Worm (Caenorhabditis elegans) whole organism, L4/young adult: Measurements from ENCODE around the gene pgm-1.
"Not testable (repeated sequence)": the region's sequence is repeated elsewhere in the genome, so short reads cannot be mapped to it uniquely, and the experiment has no call there.

Source experiments
- W03F9.2 ChIP-seq: fragments of 150-350 bp; optimal IDR thresholded peaks from 2 replicates; lab custom pipeline; 2014; ENCODE audit warnings: missing biosample characterization, missing genetic modification characterization
- dao-5 ChIP-seq: sonication (generic microtip); optimal IDR thresholded peaks from 2 replicates; lab custom pipeline; 2016; ENCODE audit warnings: missing genotype, missing genetic modification characterization, moderate library complexity, missing compliant biosample characterization
- him-1 ChIP-seq: sonication (generic microtip); optimal IDR thresholded peaks from 2 replicates; lab custom pipeline; 2016; ENCODE audit warnings: missing genotype, missing genetic modification reagents, missing genetic modification characterization, missing compliant biosample characterization

Gene pgm-1

ce11 chrII:4888527-4889487, at the start of gene pgm-1:
Gene pgm-1, plus strand, starts transcription at chrII:4889437.
- TF ChIP-seq dao-5 (tag; lab: Kevin White, UChicago) (no peak), W03F9.2 (tag; lab: Kevin White, UChicago) (no peak), him-1 (tag; lab: Kevin White, UChicago) (no peak)

DNA sequence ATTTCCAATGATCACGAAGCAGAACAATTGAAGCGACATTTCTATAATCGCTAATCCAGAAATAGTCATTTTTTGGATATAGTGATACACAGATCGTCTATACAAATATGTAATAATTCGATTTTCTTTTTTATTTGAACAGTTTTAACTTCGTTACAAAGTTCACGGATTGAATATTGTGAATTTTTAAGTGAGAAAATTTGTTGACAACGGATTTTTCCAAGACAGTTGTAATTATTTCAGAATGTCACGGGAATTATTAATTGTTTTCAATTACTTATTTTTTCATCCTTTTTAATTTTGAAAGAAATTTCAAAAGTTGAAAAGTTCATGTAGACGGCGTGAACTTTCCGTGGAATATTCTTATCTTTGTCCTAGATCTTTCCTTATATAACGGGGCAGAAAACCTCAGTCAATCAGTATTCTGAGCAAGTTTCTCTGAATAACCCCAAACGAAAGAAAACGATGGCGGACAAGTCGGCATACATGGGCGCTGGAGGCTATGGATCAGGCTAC, 47.0 kb upstream of the pgm-1 start, which contains the start of the genes T23B7.2 and nspd-4:
Gene T23B7.2, minus strand, starts transcription at position 101 of the 516 bp plus-strand sequence.
Gene nspd-4, plus strand, starts transcription at position 466 of the 516 bp plus-strand sequence.
- not testable (repeated sequence) for TF ChIP-seq dao-5, W03F9.2, him-1 (tag; lab: Kevin White, UChicago)

DNA sequence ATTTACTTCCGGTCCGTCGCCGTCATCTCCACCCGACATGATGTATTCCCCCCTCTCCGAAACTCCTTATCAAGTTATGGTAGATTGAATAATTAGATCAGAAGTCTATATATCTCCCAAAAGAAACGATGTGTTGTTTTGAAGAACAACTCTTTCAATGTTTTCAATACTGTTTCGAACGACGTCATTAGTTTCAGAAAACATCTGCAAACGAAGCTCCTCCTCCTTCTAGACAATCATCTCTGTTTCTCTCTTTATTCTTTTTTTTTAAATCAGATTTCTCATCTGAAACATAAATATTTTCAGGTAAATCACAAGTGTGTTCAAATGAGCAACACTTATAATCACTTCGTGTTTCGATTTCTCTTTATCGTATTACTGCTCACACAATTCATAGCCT, 39.4 kb upstream of the pgm-1 start, which contains the start of gene T23B7.3:
Gene T23B7.3, plus strand, starts transcription at position 301 of the 400 bp plus-strand sequence.
- TF ChIP-seq dao-5 (tag; lab: Kevin White, UChicago) (no peak), W03F9.2 (tag; lab: Kevin White, UChicago) (no peak), him-1 (tag; lab: Kevin White, UChicago) (no peak)

ce11 chrII:4851594-4852106, 37.6 kb upstream of the pgm-1 start, which contains the start of gene dnj-9:
Gene dnj-9, plus strand, starts transcription at chrII:4852056.
- TF ChIP-seq W03F9.2 (tag; lab: Kevin White, UChicago) (peak; percentile 97), dao-5 (tag; lab: Kevin White, UChicago) (no peak), him-1 (tag; lab: Kevin White, UChicago) (peak; percentile 92)

ce11 chrII:4854761-4855160, 34.5 kb upstream of the pgm-1 start:
- no peak for TF ChIP-seq him-1 (tag; lab: Kevin White, UChicago)
- TF ChIP-seq dao-5 (tag; lab: Kevin White, UChicago), result no peak
- TF ChIP-seq W03F9.2 (tag; lab: Kevin White, UChicago), result no peak

- TF ChIP-seq him-1 (tag; lab: Kevin White, UChicago) (peak; percentile 0), W03F9.2 (tag; lab: Kevin White, UChicago) (no peak), dao-5 (tag; lab: Kevin White, UChicago) (no peak)
These were observed 33.7 kb upstream of the pgm-1 start for ce11 chrII:4855489-4855888.

DNA sequence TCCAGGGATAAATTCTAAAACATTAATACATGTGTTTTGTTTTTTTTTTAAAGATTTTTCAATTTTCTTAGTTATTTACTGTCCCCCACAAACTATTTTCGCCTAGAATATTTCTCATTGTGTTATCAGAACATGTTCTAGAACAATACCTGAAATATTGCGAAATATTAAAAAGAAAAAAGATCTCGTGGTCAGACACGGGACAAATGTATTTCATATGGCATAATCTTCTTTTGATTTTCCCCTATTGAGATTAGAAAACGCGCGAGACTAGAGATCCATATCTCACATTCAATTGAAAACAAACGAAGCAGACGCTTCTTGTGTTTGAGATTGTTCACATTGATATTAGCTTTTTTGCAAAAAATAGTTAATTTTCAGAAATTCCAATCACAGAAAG, 33.1 kb upstream of the pgm-1 start:
- no peak for TF ChIP-seq him-1 (tag; lab: Kevin White, UChicago)
- TF ChIP-seq W03F9.2 (tag; lab: Kevin White, UChicago), result peak; percentile 5

DNA sequence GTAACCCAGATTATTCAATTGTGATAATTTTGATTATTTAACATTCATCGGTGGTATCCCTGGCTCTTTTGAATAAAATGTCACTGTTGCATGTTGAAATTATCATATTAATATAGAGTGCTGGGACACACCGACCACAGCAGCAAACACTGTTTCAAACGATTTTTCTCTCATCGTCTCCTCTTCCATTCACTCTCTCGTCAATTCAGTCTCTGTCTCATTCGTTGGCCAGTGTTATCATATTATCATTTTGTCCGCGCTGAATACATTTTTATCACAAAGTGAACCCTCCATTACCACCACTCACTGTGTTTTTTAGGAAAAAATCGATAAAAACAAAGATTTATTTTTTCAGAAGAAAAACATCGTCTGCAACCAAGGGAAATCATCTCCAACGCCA, 32.2 kb upstream of the pgm-1 start:
- TF ChIP-seq W03F9.2 (tag; lab: Kevin White, UChicago) (no peak), him-1 (tag; lab: Kevin White, UChicago) (no peak), dao-5 (tag; lab: Kevin White, UChicago) (no peak)

DNA sequence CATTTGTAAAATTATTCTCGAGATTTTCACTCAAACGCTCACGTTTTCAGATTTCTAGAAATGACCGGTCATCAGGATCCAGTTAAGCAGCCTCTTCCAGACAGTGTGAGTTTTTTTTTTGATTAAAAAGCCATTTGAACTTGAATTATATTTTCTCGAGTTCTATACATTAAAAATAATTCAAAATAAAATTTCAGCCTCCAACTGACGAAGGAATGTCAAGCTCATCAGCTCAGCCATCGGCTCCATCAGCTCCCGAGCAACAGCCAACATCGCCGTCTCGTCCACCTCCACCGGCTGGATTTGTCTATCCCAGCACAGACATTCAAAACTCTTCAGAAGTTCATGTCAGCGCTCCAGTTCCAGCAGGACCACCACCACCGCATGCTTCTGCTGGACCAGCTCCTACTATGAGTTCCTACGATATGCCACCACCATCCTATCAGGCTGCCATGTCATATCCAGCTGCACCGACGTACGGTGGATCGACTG, 31.3 kb upstream of the pgm-1 start, which contains the start of gene F11G11.5:
Gene F11G11.5, plus strand, starts transcription at position 51 of the 492 bp plus-strand sequence.
- no peak for TF ChIP-seq dao-5 (tag; lab: Kevin White, UChicago)
- no peak for TF ChIP-seq W03F9.2 (tag; lab: Kevin White, UChicago)
- no peak for TF ChIP-seq him-1 (tag; lab: Kevin White, UChicago)

- TF ChIP-seq him-1 (tag; lab: Kevin White, UChicago), result no peak
- TF ChIP-seq W03F9.2 (tag; lab: Kevin White, UChicago), result no peak
- TF ChIP-seq dao-5 (tag; lab: Kevin White, UChicago), result no peak
These were observed 30.3 kb upstream of the pgm-1 start for ce11 chrII:4858906-4859411.

- not testable (repeated sequence) for TF ChIP-seq W03F9.2, dao-5, him-1 (tag; lab: Kevin White, UChicago)
These were observed 29.0 kb upstream of the pgm-1 start, which contains the start of the genes nspd-5 and F11G11.4 for ce11 chrII:4860260-4860659. Gene nspd-5, minus strand, starts transcription at chrII:4860360. Gene F11G11.4, plus strand, starts transcription at chrII:4860594.

DNA sequence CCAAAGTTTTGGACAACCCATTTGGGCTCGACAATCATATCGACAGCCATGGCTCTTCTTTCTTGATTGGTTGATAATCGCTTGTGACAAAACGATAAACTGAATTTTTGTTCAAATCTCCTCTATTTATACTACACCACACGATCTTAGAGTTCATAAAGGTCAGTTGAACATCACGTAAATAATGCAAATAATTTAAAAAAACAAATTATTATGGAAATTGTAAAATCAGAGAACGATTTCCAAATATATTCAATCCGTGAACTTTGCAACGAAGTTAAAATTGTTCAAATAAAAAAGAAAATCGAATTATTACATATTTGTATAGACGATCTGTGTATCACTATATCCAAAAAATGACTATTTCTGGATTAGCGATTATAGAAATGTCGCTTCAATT, 25.9 kb upstream of the pgm-1 start, which contains the start of the genes mpst-4 and F11G11.14:
Gene mpst-4, minus strand, starts transcription at position 101 of the 400 bp plus-strand sequence.
Gene F11G11.14, plus strand, starts transcription at position 325 of the 400 bp plus-strand sequence.
- no peak for TF ChIP-seq dao-5 (tag; lab: Kevin White, UChicago)
- TF ChIP-seq W03F9.2 (tag; lab: Kevin White, UChicago), result no peak
